Fruit fly (Drosophila melanogaster) whole organism, embryonic: ENCODE data around the gene Moca-cyp.

Source experiments
- CG8765 ChIP-seq: fragments of 200-800 bp; sonication (Bioruptor generic); IDR thresholded peaks from 2 replicates; pipeline ENCODE4 v1.3.6; 2022; ENCODE audit warnings: missing biosample characterization, missing genetic modification characterization
- CG9609 ChIP-seq: fragments of 200-800 bp; sonication (Bioruptor generic); optimal IDR thresholded peaks from 3 replicates; lab custom pipeline; 2016; ENCODE audit warnings: missing biosample characterization, missing genetic modification characterization
- Dll ChIP-seq: fragments of 200-800 bp; sonication (Bioruptor generic); IDR thresholded peaks from 4 replicates; pipeline ENCODE4 v1.3.6; 2022; ENCODE audit warnings: missing biosample characterization, missing genetic modification characterization; ENCODE audit not compliant: partially characterized antibody
- Rx ChIP-seq: fragments of 200-800 bp; sonication (Bioruptor generic); IDR thresholded peaks from 2 replicates; pipeline ENCODE4 v1.3.6; 2022; ENCODE audit warnings: missing biosample characterization, missing genetic modification characterization
- slou ChIP-seq: fragments of 200-800 bp; sonication (Bioruptor generic); optimal IDR thresholded peaks from 3 replicates; lab custom pipeline; 2016; ENCODE audit warnings: missing biosample characterization, missing genetic modification characterization

DNA sequence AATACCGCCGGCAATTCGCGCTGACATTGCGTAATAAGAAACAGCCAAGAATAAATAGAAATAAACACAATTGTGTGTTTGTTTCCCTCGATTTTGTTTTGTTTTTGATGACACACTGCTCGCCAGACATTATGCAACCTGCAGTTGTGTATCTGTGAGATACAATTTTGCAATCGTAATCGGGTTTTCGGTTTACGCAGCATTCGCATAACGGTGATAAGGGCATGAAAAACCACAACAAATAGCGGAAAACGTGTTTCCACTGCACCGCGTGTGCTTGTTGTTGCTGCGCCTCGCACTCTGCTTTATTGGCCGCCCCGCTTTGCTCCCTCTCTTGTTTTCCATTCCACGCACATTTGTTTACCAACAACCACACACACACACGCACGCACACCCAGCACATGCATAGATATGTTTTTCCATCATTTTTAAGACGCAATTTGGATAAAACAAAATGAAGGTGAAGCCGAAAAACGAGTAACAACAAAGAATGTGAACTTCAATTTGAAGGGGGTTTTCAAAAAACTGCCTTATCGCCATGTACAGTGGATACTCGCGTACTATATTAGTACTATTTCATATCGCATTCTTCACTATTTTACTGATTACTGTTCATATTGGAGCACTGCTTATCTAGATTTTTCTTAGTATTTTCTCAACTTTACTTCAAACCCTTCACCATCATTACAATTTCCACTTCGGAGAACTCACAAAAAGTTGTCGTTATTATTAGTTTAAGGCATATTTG lies 7.3 kb upstream of the Moca-cyp start:
- no peak for TF ChIP-seq Rx (GFP tag; lab: Robert Waterston, UW)
- no peak for TF ChIP-seq CG9609 (GFP tag; lab: Kevin White, UChicago)
- TF ChIP-seq slou: no peak
- TF ChIP-seq Dll (GFP tag; lab: Robert Waterston, UW): no peak
- TF ChIP-seq CG8765 (GFP tag; lab: Robert Waterston, UW): no peak
